Worm (Caenorhabditis elegans) whole organism, midembryonic: ENCODE data around the gene E01G4.5.

ENCODE experiments used
- T22C8.4 ChIP-seq: fragments of 200-800 bp; sonication (Bioruptor generic); IDR thresholded peaks from 2 replicates; pipeline ENCODE4 v1.3.6; 2022; ENCODE audit warnings: missing genetic modification characterization, missing compliant biosample characterization
- cog-1 ChIP-seq: sonication (generic microtip); optimal IDR thresholded peaks from 2 replicates; lab custom pipeline; 2016; ENCODE audit warnings: missing genetic modification characterization, missing compliant biosample characterization
- flt-1 ChIP-seq: fragments of 200-800 bp; sonication (Bioruptor generic); IDR thresholded peaks from 2 replicates; pipeline ENCODE4 v1.3.6; 2022; ENCODE audit warnings: missing genetic modification characterization, missing compliant biosample characterization
- klf-2 ChIP-seq: fragments of 200-800 bp; sonication (Bioruptor generic); conservative IDR thresholded peaks from 2 replicates; pipeline ENCODE4 v1.3.6; 2022; ENCODE audit warnings: missing genetic modification reagents, missing genetic modification characterization, missing compliant biosample characterization
- med-1 ChIP-seq: sonication (generic microtip); optimal IDR thresholded peaks from 2 replicates; lab custom pipeline; 2017; ENCODE audit warnings: missing genetic modification characterization, mild to moderate bottlenecking, missing compliant biosample characterization, antibody characterized with exemption, missing genetic modification reagents; ENCODE audit not compliant: insufficient read depth
- ref-1 ChIP-seq: fragments of 200-800 bp; sonication (Bioruptor generic); conservative IDR thresholded peaks from 2 replicates; pipeline ENCODE4 v1.3.6; 2022; ENCODE audit warnings: missing genetic modification reagents, missing genetic modification characterization, missing compliant biosample characterization
- tab-1 ChIP-seq: fragments of 200-800 bp; sonication (Bioruptor generic); IDR thresholded peaks from 2 replicates; pipeline ENCODE4 v1.3.6; 2022; ENCODE audit warnings: missing genetic modification characterization, missing compliant biosample characterization
- ztf-23 ChIP-seq: fragments of 200-800 bp; sonication (Bioruptor generic); IDR thresholded peaks from 2 replicates; pipeline ENCODE4 v1.3.6; 2022; ENCODE audit warnings: missing genetic modification reagents, missing genetic modification characterization, missing compliant biosample characterization
- ztf-29 ChIP-seq: fragments of 200-800 bp; sonication (Bioruptor generic); IDR thresholded peaks from 2 replicates; pipeline ENCODE4 v1.3.6; 2022; ENCODE audit warnings: missing genetic modification reagents, missing genetic modification characterization, missing compliant biosample characterization

- no peak for TF ChIP-seq flt-1
- no peak for TF ChIP-seq ztf-23 (GFP tag; lab: Robert Waterston, UW)
- no peak for TF ChIP-seq ztf-29 (GFP tag; lab: Robert Waterston, UW)
- no peak for TF ChIP-seq T22C8.4 (GFP tag; lab: Robert Waterston, UW)
- no peak for TF ChIP-seq klf-2 (GFP tag; lab: Robert Waterston, UW)
- no peak for TF ChIP-seq med-1 (GFP tag; lab: Kevin White, UChicago)
- no peak for TF ChIP-seq cog-1 (tag; lab: Kevin White, UChicago)
- TF ChIP-seq tab-1 (GFP tag; lab: Robert Waterston, UW), result no peak
- TF ChIP-seq ref-1 (GFP tag; lab: Robert Waterston, UW), result no peak
These were observed 9.7 kb downstream of the E01G4.5 start, which contains the start of gene E01G4.6 for ce11 chrII:13481781-13482455.
